Worm (Caenorhabditis elegans): ENCODE data around the gene Y47D3A.14.

DNA sequence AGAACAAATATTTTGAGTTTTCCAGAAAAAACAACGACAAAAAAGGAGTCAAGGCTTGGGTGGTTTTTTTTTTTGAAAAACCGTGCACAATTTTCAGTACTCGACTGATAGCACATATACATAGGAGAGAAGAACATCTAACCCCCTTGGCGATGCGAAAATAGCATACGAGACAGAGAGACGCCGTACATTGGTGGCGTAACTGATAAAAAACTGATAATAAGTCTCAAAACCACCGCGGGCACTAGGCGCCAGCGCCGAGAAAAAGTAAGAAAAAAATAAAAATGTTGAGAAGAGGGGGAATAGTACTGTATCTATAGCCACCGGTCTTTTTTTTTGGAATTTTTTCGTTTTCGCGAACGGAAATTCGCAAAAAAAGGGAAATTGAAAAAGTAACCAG lies 41.1 kb downstream of the Y47D3A.14 start:
- TF ChIP-seq ets-4 (tag; optimal IDR thresholded peaks at IDR 0.05) (no peak), ref-2 (tag; optimal IDR thresholded peaks at IDR 0.05) (no peak), pqm-1 (tag; optimal IDR thresholded peaks at IDR 0.05) (no peak), rnt-1 (tag; optimal IDR thresholded peaks at IDR 0.05) (no peak), fkh-10 (GFP tag; optimal IDR thresholded peaks at IDR 0.05) (no peak), ceh-24 (tag; optimal IDR thresholded peaks at IDR 0.05) (no peak), gmeb-2 (tag; optimal IDR thresholded peaks at IDR 0.05) (no peak), nhr-11 (tag; optimal IDR thresholded peaks at IDR 0.05) (no peak), ttx-3 (tag; optimal IDR thresholded peaks at IDR 0.05) (no peak)
